Worm (Caenorhabditis elegans) whole organism, mixed stage, embryonic: ENCODE data around the gene rde-11.

Source experiments
- M03D4.4 ChIP-seq: sonication (generic microtip); optimal IDR thresholded peaks from 2 replicates; lab custom pipeline; 2017; ENCODE audit warnings: mild to moderate bottlenecking, missing genetic modification characterization, missing compliant biosample characterization
- bed-3 ChIP-seq: fragments of 200-800 bp; sonication (Bioruptor generic); optimal IDR thresholded peaks from 3 replicates; lab custom pipeline; 2018; ENCODE audit warnings: mild to moderate bottlenecking, missing genetic modification characterization, moderate library complexity, missing compliant biosample characterization
- ceh-39 ChIP-seq: fragments of 150-350 bp; optimal IDR thresholded peaks from 2 replicates; lab custom pipeline; 2014; ENCODE audit warnings: missing biosample characterization, missing genetic modification characterization
- ceh-43 ChIP-seq: fragments of 200-800 bp; sonication (Bioruptor generic); optimal IDR thresholded peaks from 2 replicates; lab custom pipeline; 2018; ENCODE audit warnings: mild to moderate bottlenecking, missing genetic modification characterization, moderate library complexity, missing compliant biosample characterization
- ceh-83 ChIP-seq: fragments of 200-800 bp; sonication (Bioruptor generic); optimal IDR thresholded peaks from 2 replicates; lab custom pipeline; 2018; ENCODE audit warnings: mild to moderate bottlenecking, missing genetic modification characterization, missing compliant biosample characterization
- cnd-1 ChIP-seq: fragments of 200-800 bp; sonication (Bioruptor generic); optimal IDR thresholded peaks from 2 replicates; lab custom pipeline; 2018; ENCODE audit warnings: mild to moderate bottlenecking, missing genetic modification characterization, missing compliant biosample characterization
- drap-1 ChIP-seq: fragments of 200-800 bp; sonication (Bioruptor generic); optimal IDR thresholded peaks from 3 replicates; lab custom pipeline; 2018; ENCODE audit warnings: mild to moderate bottlenecking, missing genetic modification characterization, missing compliant biosample characterization
- elt-1 ChIP-seq: sonication (generic microtip); optimal IDR thresholded peaks from 2 replicates; lab custom pipeline; 2017; ENCODE audit warnings: missing genetic modification characterization, mild to moderate bottlenecking, missing compliant biosample characterization, antibody characterized with exemption, moderate library complexity, borderline replicate concordance; ENCODE audit not compliant: insufficient read depth
- elt-3 ChIP-seq: fragments of 150-350 bp; optimal IDR thresholded peaks from 2 replicates; lab custom pipeline; 2014; ENCODE audit warnings: missing biosample characterization, missing genetic modification characterization
- flh-1 ChIP-seq: fragments of 200-800 bp; sonication (Bioruptor generic); optimal IDR thresholded peaks from 2 replicates; lab custom pipeline; 2018; ENCODE audit warnings: mild to moderate bottlenecking, missing genetic modification characterization, moderate library complexity, missing compliant biosample characterization
- ham-2 ChIP-seq: fragments of 200-800 bp; sonication (Bioruptor generic); optimal IDR thresholded peaks from 2 replicates; lab custom pipeline; 2018; ENCODE audit warnings: mild to moderate bottlenecking, missing genetic modification characterization, missing compliant biosample characterization
- hlh-1 ChIP-seq: fragments of 150-350 bp; optimal IDR thresholded peaks from 2 replicates; lab custom pipeline; 2014; ENCODE audit warnings: missing biosample characterization, missing genetic modification reagents, missing genetic modification characterization
- lin-13 ChIP-seq: fragments of 150-350 bp; optimal IDR thresholded peaks from 2 replicates; lab custom pipeline; 2014; ENCODE audit warnings: missing biosample characterization, missing genetic modification characterization
- lin-32 ChIP-seq: fragments of 200-800 bp; sonication (Bioruptor generic); optimal IDR thresholded peaks from 2 replicates; lab custom pipeline; 2018; ENCODE audit warnings: mild to moderate bottlenecking, missing genetic modification characterization, missing compliant biosample characterization
- lsy-2 ChIP-seq: fragments of 150-350 bp; optimal IDR thresholded peaks from 2 replicates; lab custom pipeline; 2014; ENCODE audit warnings: missing biosample characterization, missing genetic modification characterization
- mab-5 ChIP-seq: fragments of 150-350 bp; optimal IDR thresholded peaks from 2 replicates; lab custom pipeline; 2014; ENCODE audit warnings: missing biosample characterization, missing genetic modification characterization
- mep-1 ChIP-seq: fragments of 150-350 bp; optimal IDR thresholded peaks from 2 replicates; lab custom pipeline; 2017; ENCODE audit warnings: missing biosample characterization, missing genetic modification reagents, missing genetic modification characterization, inconsistent platforms
- mls-2 ChIP-seq: sonication (generic microtip); optimal IDR thresholded peaks from 2 replicates; lab custom pipeline; 2016; ENCODE audit warnings: mild to moderate bottlenecking, missing genetic modification characterization, moderate library complexity, missing compliant biosample characterization
- nhr-12 ChIP-seq: fragments of 150-350 bp; optimal IDR thresholded peaks from 2 replicates; lab custom pipeline; 2014; ENCODE audit warnings: missing biosample characterization, missing genetic modification characterization
- nhr-237 ChIP-seq: fragments of 150-350 bp; optimal IDR thresholded peaks from 2 replicates; lab custom pipeline; 2014; ENCODE audit warnings: missing biosample characterization, missing genetic modification characterization
- nhr-28 ChIP-seq: fragments of 150-350 bp; optimal IDR thresholded peaks from 2 replicates; lab custom pipeline; 2014; ENCODE audit warnings: missing biosample characterization, missing genetic modification characterization
- nhr-76 ChIP-seq: sonication (generic microtip); optimal IDR thresholded peaks from 2 replicates; lab custom pipeline; 2017; ENCODE audit warnings: missing biosample characterization, missing genetic modification characterization
- pha-4 ChIP-seq: fragments of 150-350 bp; optimal IDR thresholded peaks from 2 replicates; lab custom pipeline; 2018; ENCODE audit warnings: missing biosample characterization, missing genetic modification reagents, missing genetic modification characterization
- sem-2 ChIP-seq: fragments of 200-800 bp; sonication (Bioruptor generic); optimal IDR thresholded peaks from 2 replicates; lab custom pipeline; 2018; ENCODE audit warnings: mild to moderate bottlenecking, missing genetic modification characterization, missing compliant biosample characterization
- sptf-1 ChIP-seq: sonication (generic microtip); optimal IDR thresholded peaks from 2 replicates; lab custom pipeline; 2017; ENCODE audit warnings: mild to moderate bottlenecking, missing genetic modification characterization, moderate library complexity, missing compliant biosample characterization
- tbx-8 ChIP-seq: fragments of 200-800 bp; sonication (Bioruptor generic); optimal IDR thresholded peaks from 2 replicates; lab custom pipeline; 2018; ENCODE audit warnings: mild to moderate bottlenecking, missing genetic modification characterization, moderate library complexity, missing compliant biosample characterization
- unc-120 ChIP-seq: sonication (generic microtip); optimal IDR thresholded peaks from 2 replicates; lab custom pipeline; 2017; ENCODE audit warnings: missing genetic modification characterization, missing compliant biosample characterization; ENCODE audit not compliant: poor library complexity, severe bottlenecking
- unc-39 ChIP-seq: fragments of 150-350 bp; optimal IDR thresholded peaks from 2 replicates; lab custom pipeline; 2014; ENCODE audit warnings: missing biosample characterization, missing genetic modification characterization
- zip-8 ChIP-seq: fragments of 150-350 bp; optimal IDR thresholded peaks from 2 replicates; lab custom pipeline; 2014; ENCODE audit warnings: missing biosample characterization, missing genetic modification characterization
- ztf-11 ChIP-seq: fragments of 150-350 bp; optimal IDR thresholded peaks from 2 replicates; lab custom pipeline; 2014; ENCODE audit warnings: missing biosample characterization, missing genetic modification characterization

The rde-11 gene

DNA sequence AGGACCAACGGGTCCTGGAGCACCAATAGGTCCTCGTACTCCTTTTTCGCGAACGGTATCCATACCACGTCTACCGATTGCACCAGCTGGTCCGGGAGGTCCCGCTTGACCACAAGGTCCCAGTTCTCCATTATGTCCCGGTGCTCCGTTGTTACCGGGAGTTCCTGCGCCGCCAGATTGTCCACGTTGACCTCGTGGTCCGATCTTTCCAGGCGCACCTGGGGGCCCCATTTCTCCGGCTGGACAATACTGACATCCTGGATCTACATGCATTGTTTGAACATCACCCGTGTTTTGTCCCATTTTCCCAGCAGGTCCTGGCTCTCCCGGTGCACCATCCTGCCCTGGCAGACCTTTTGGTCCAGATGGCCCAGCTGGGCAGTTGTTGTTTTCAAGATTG is 39.0 kb upstream of the rde-11 start:
- no peak for TF ChIP-seq lsy-2 (tag; lab: Kevin White, UChicago)
- no peak for TF ChIP-seq elt-3
- no peak for TF ChIP-seq pha-4
- no peak for TF ChIP-seq cnd-1 (tag; lab: Kevin White, UChicago)
- TF ChIP-seq mls-2 = no peak
- TF ChIP-seq drap-1 = no peak
- no peak for TF ChIP-seq elt-1 (tag; lab: Kevin White, UChicago)
- no peak for TF ChIP-seq zip-8 (tag; lab: Kevin White, UChicago)
- TF ChIP-seq M03D4.4 (tag; lab: Kevin White, UChicago) = no peak
- no peak for TF ChIP-seq nhr-76
- TF ChIP-seq sptf-1 (tag; lab: Kevin White, UChicago) = no peak
- no peak for TF ChIP-seq nhr-237 (tag; lab: Kevin White, UChicago)
- TF ChIP-seq ham-2 (GFP tag; lab: Kevin White, UChicago) = no peak
- no peak for TF ChIP-seq sem-2 (GFP tag; lab: Kevin White, UChicago)
- TF ChIP-seq hlh-1 (tag; lab: Kevin White, UChicago) = no peak
- TF ChIP-seq bed-3 (GFP tag; lab: Kevin White, UChicago) = no peak
- no peak for TF ChIP-seq mab-5 (tag; lab: Kevin White, UChicago)
- TF ChIP-seq nhr-12 (tag; lab: Kevin White, UChicago) = no peak
- TF ChIP-seq flh-1 (GFP tag; lab: Kevin White, UChicago) = no peak
- TF ChIP-seq tbx-8 = no peak

DNA sequence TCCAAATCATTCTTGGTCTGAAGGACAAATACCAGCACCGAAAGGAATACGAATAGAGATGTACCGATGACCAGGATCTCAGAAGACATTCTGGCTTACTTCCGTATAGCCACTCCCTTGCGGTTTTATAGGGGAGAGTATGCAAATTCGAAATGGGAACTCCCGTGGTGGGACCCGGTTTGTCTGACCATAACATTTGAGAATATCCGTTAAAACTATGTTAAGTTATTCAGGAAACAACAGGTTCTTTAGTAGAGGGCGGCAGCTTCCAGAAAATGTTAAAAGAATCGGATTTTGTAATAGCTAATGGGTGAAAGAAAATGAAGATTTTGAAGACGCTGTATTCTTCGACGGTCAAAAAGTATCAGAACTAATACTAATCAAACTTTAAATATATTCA is 37.8 kb upstream of the rde-11 start, which contains the start of gene col-131:
Gene col-131, minus strand, starts transcription at position 101 of the 400 bp plus-strand sequence.
- TF ChIP-seq lin-32 (GFP tag; lab: Kevin White, UChicago) = no peak
- no peak for TF ChIP-seq tbx-8
- no peak for TF ChIP-seq unc-39
- no peak for TF ChIP-seq mab-5 (tag; lab: Kevin White, UChicago)
- no peak for TF ChIP-seq ceh-43 (GFP tag; lab: Kevin White, UChicago)
- TF ChIP-seq mep-1 (tag; lab: Kevin White, UChicago) = no peak
- no peak for TF ChIP-seq ztf-11 (tag; lab: Kevin White, UChicago)
- no peak for TF ChIP-seq nhr-237 (tag; lab: Kevin White, UChicago)
- TF ChIP-seq lin-13 = no peak
- TF ChIP-seq elt-1 (tag; lab: Kevin White, UChicago) = no peak
- TF ChIP-seq ceh-39 = no peak
- TF ChIP-seq pha-4 = no peak
- no peak for TF ChIP-seq cnd-1 (tag; lab: Kevin White, UChicago)
- no peak for TF ChIP-seq M03D4.4 (tag; lab: Kevin White, UChicago)
- TF ChIP-seq nhr-76 = no peak
- TF ChIP-seq nhr-12 (tag; lab: Kevin White, UChicago) = no peak
- TF ChIP-seq zip-8 (tag; lab: Kevin White, UChicago) = no peak
- no peak for TF ChIP-seq ceh-83 (GFP tag; lab: Kevin White, UChicago)
- TF ChIP-seq mls-2 = no peak
- TF ChIP-seq flh-1 (GFP tag; lab: Kevin White, UChicago) = no peak
- TF ChIP-seq, all 35 proteins: peak for 0

DNA sequence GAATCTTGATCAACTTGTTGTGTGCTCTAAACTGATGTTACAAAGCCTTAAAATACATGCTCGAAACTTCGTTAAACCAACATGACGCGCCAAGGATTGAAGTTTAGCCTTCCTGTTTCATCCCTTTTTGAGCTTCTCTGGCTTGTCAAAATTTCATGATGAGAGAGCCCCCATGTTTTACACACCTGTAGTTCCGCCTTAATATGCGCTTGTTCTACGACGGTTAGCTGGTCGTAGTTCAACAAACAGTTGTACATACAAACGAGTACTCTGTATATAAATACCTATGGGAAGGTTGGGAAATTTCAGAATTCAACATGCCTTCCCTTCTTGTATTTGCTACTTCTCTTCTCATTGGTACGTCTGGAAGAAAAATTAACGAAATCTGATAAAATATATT is 36.5 kb upstream of the rde-11 start, which contains the start of gene scl-6:
Gene scl-6, plus strand, starts transcription at position 301 of the 400 bp plus-strand sequence.
- TF ChIP-seq lin-13 (no peak), lsy-2 (tag; lab: Kevin White, UChicago) (no peak)
- TF ChIP-seq, all 35 proteins: peak for 0

DNA sequence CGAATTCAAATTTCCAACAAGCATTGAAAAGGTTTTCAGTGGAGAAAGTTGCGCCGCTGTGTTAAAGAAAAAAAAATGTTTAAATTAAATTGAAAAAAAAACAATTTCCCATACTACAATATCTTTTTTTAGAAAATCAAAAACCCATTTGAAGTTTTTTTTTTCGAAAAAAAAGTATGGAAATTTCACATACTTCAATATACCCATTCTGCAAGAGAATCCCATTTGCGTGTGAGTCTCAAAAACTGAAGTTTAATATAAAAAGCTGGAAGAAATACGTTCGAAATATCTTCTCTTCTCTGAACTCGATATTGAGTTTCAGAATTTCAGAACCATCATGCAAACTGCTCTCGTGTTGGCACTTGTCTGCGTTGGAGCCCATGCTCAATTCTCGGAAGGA is 34.9 kb upstream of the rde-11 start, which contains the start of gene scl-7:
Gene scl-7, plus strand, starts transcription at position 301 of the 400 bp plus-strand sequence.
- no peak for TF ChIP-seq hlh-1 (tag; lab: Kevin White, UChicago)
- TF ChIP-seq unc-120 (tag; lab: Kevin White, UChicago) = no peak
- TF ChIP-seq ztf-11 (tag; lab: Kevin White, UChicago) = no peak

DNA sequence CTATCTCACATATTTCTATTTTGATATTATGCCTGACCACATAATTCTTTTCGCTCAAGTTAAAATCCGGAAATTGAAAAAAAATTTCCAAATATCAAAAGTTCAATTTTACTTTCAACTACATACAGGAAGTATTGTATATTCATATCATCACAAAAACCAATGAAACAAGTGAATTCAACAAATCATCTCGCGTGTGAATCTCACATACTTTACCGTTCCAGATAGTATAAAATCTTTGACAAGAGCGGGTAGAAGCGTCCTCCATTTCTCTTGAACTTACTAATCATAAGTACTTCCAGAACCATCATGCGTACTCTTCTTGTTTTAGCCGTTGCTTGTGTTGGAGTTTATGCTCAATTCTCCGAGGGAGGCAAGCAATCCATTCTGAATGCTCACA is 33.6 kb upstream of the rde-11 start, which contains the start of gene scl-8:
Gene scl-8, plus strand, starts transcription at position 301 of the 400 bp plus-strand sequence.
- TF ChIP-seq sem-2 (GFP tag; lab: Kevin White, UChicago) (no peak), nhr-76 (no peak), nhr-28 (no peak)
